Fruit fly (Drosophila melanogaster): Measurements from ENCODE around the gene CG6765.

dm6 chr3L:8557018-8557417 lies 44.5 kb downstream of the CG6765 start:
- TF ChIP-seq CG13204 (GFP tag; optimal IDR thresholded peaks at IDR 0.05) (no peak), CG12605 (GFP tag; IDR thresholded peaks at IDR 0.05) (no peak), EcR (GFP tag; optimal IDR thresholded peaks at IDR 0.05) (no peak), fd96Ca (GFP tag; IDR thresholded peaks at IDR 0.05) (no peak), Pif1B (GFP tag; optimal IDR thresholded peaks at IDR 0.05) (no peak)
